Fruit fly (Drosophila melanogaster) whole organism: ENCODE measurements around the gene smo.

ENCODE experiments used
- CG8478 ChIP-seq: fragments of >200 bp; optimal IDR thresholded peaks from 2 replicates; lab custom pipeline; 2018; ENCODE audit warnings: inconsistent platforms
- Dll ChIP-seq: fragments of >200 bp; optimal IDR thresholded peaks from 2 replicates; lab custom pipeline; 2017
- EcR ChIP-seq, 2 experiments: fragments of >200 bp; optimal IDR thresholded peaks; 2 replicates each; lab custom pipeline; 2017; ENCODE audit warnings: missing biosample characterization in 2 of 2, missing genetic modification characterization in 2 of 2, missing genetic modification reagents in 2 of 2
- pan ChIP-seq: fragments of >200 bp; optimal IDR thresholded peaks from 2 replicates; lab custom pipeline; 2017
- psq ChIP-seq: fragments of >200 bp; optimal IDR thresholded peaks from 2 replicates; lab custom pipeline; 2017
- usp ChIP-seq: fragments of >200 bp; optimal IDR thresholded peaks from 2 replicates; lab custom pipeline; 2017; ENCODE audit warnings: missing biosample characterization, missing genetic modification characterization, mixed read lengths

Gene smo

dm6 chr2L:321793-322192 is 44.4 kb downstream of the smo start, which contains the start of gene CG33127:
Gene CG33127 (plus strand): TSS chr2L:322101.
- TF ChIP-seq usp = no peak
- TF ChIP-seq EcR (GFP tag; optimal IDR thresholded peaks at IDR 0.05; lab: Kevin White, UChicago) = no peak
- TF ChIP-seq pan (lab: Kevin White, UChicago) = no peak
- no peak for TF ChIP-seq psq (lab: Kevin White, UChicago)
- no peak for TF ChIP-seq CG8478
- no peak for TF ChIP-seq Dll (lab: Kevin White, UChicago)

- TF ChIP-seq pan (lab: Kevin White, UChicago) = no peak
- TF ChIP-seq CG8478 = no peak
- TF ChIP-seq usp = no peak
- no peak for TF ChIP-seq Dll (lab: Kevin White, UChicago)
- TF ChIP-seq psq (lab: Kevin White, UChicago) = no peak
- no peak for TF ChIP-seq EcR (GFP tag; optimal IDR thresholded peaks at IDR 0.05; lab: Kevin White, UChicago)
Observed at dm6 chr2L:322915-323314, 45.5 kb downstream of the smo start.

dm6 chr2L:329661-330060 is 52.3 kb downstream of the smo start, which contains the start of gene CG43755:
Gene CG43755 (minus strand): TSS chr2L:329761.
- no peak for TF ChIP-seq CG8478
- no peak for TF ChIP-seq usp
- no peak for TF ChIP-seq pan (lab: Kevin White, UChicago)
- no peak for TF ChIP-seq psq (lab: Kevin White, UChicago)
- no peak for TF ChIP-seq EcR (GFP tag; optimal IDR thresholded peaks at IDR 0.05; lab: Kevin White, UChicago)
- TF ChIP-seq Dll (lab: Kevin White, UChicago) = no peak
